Worm (Caenorhabditis elegans) whole organism, L3 larva: ENCODE results near the gene rmd-1.

Experiments used
- ama-1 ChIP-seq: fragments of 150-350 bp; optimal IDR thresholded peaks from 2 replicates; lab custom pipeline; 2018
- egl-27 ChIP-seq: sonication (generic microtip); optimal IDR thresholded peaks from 4 replicates; lab custom pipeline; 2017; ENCODE audit warnings: missing biosample characterization, missing genetic modification reagents, missing genetic modification characterization
- elt-1 ChIP-seq: fragments of 150-350 bp; optimal IDR thresholded peaks from 2 replicates; lab custom pipeline; 2014; ENCODE audit warnings: missing biosample characterization, missing genetic modification characterization
- elt-3 ChIP-seq, 3 experiments: fragments of 150-350 bp in 1 of 3; sonication (generic microtip) in 2 of 3; optimal IDR thresholded peaks; 2 replicates in 2 of 3; 4 replicates in 1 of 3; lab custom pipeline; 2014 to 2017; ENCODE audit warnings: missing biosample characterization in 3 of 3, missing genetic modification characterization in 3 of 3
- fos-1 ChIP-seq: fragments of 150-350 bp; optimal IDR thresholded peaks from 2 replicates; lab custom pipeline; 2014; ENCODE audit warnings: missing biosample characterization, missing genetic modification characterization
- jun-1 ChIP-seq: fragments of 150-350 bp; optimal IDR thresholded peaks from 2 replicates; lab custom pipeline; 2014; ENCODE audit warnings: missing biosample characterization, missing genetic modification reagents, missing genetic modification characterization
- lin-15B ChIP-seq: fragments of 150-350 bp; optimal IDR thresholded peaks from 2 replicates; lab custom pipeline; 2014; ENCODE audit warnings: missing biosample characterization, missing genetic modification characterization
- mdl-1 ChIP-seq: fragments of 150-350 bp; optimal IDR thresholded peaks from 2 replicates; lab custom pipeline; 2014; ENCODE audit warnings: missing biosample characterization, missing genetic modification characterization
- nhr-77 ChIP-seq: fragments of 150-350 bp; optimal IDR thresholded peaks from 2 replicates; lab custom pipeline; 2014; ENCODE audit warnings: missing biosample characterization, missing genetic modification characterization
- skn-1 ChIP-seq: fragments of 150-350 bp; optimal IDR thresholded peaks from 2 replicates; lab custom pipeline; 2014; ENCODE audit warnings: missing biosample characterization, missing genetic modification characterization
- zag-1 ChIP-seq: fragments of 150-350 bp; optimal IDR thresholded peaks from 2 replicates; lab custom pipeline; 2014; ENCODE audit warnings: missing biosample characterization, missing genetic modification characterization
- ztf-11 ChIP-seq: fragments of 150-350 bp; optimal IDR thresholded peaks from 2 replicates; lab custom pipeline; 2014; ENCODE audit warnings: missing biosample characterization, missing genetic modification characterization
- ztf-4 ChIP-seq: fragments of 150-350 bp; optimal IDR thresholded peaks from 2 replicates; lab custom pipeline; 2014; ENCODE audit warnings: missing biosample characterization, missing genetic modification characterization

ce11 chrIII:9783133-9783590 is 24.3 kb downstream of the rmd-1 start:
- no peak for TF ChIP-seq fos-1
- TF ChIP-seq elt-1: no peak
- TF ChIP-seq nhr-77 (tag; lab: Kevin White, UChicago): peak; percentile 27
- TF ChIP-seq mdl-1: no peak
- TF ChIP-seq jun-1 (tag; lab: Kevin White, UChicago): peak; percentile 23
- TF ChIP-seq elt-3 (tag; optimal IDR thresholded peaks at IDR 0.05; lab: Kevin White, UChicago): no peak
- no peak for TF ChIP-seq lin-15B (tag; lab: Kevin White, UChicago)
- TF ChIP-seq egl-27 (tag; lab: Kevin White, UChicago): no peak
- no peak for TF ChIP-seq zag-1
- TF ChIP-seq skn-1: no peak
- TF ChIP-seq ztf-11 (tag; lab: Kevin White, UChicago): no peak
- TF ChIP-seq ztf-4: no peak
- TF ChIP-seq ama-1 (lab: Kevin White, UChicago): no peak
